Fruit fly (Drosophila melanogaster): ENCODE measurements around the gene CG3081.

CG3081 gene

dm6 chrX:4596467-4597183, 47.2 kb downstream of the CG3081 start (continued):
- TF ChIP-seq CG2129 (GFP tag; IDR thresholded peaks at IDR 0.05; ENCODE audit: partially characterized antibody) (no peak), CG12391 (tag; optimal IDR thresholded peaks at IDR 0.05) (no peak), CG7839 (tag; optimal IDR thresholded peaks at IDR 0.05) (no peak), Adf1 (GFP tag; IDR thresholded peaks at IDR 0.05) (peak; percentile 41), pros (GFP tag; optimal IDR thresholded peaks at IDR 0.05) (no peak), CG32767 (GFP tag; IDR thresholded peaks at IDR 0.05) (peak; percentile 54; the same call in 1 of the 2 replicates), YL-1 (GFP tag; optimal IDR thresholded peaks at IDR 0.05) (no peak), Nf-YC (tag; optimal IDR thresholded peaks at IDR 0.05) (peak; percentile 91), sisA (GFP tag; IDR thresholded peaks at IDR 0.05) (no peak), sqz (GFP tag; optimal IDR thresholded peaks at IDR 0.05) (peak; percentile 72), Trl (optimal IDR thresholded peaks at IDR 0.05) (peak; percentile 64 to 72), Trl (GFP tag; optimal IDR thresholded peaks at IDR 0.05) (no peak), Deaf1 (tag; optimal IDR thresholded peaks at IDR 0.05) (peak; percentile 51), Fer2 (tag; optimal IDR thresholded peaks at IDR 0.05) (no peak), kni (GFP tag; optimal IDR thresholded peaks at IDR 0.05) (peak; percentile 19)

- TF ChIP-seq cg (GFP tag; optimal IDR thresholded peaks at IDR 0.05) (peak; percentile 31), MTF-1 (GFP tag; optimal IDR thresholded peaks at IDR 0.05; ENCODE audit: borderline replicate concordance) (no peak), crol (GFP tag; IDR thresholded peaks at IDR 0.05) (0 out of 2 replicates have a peak, but pooled peaks have one; percentile 30), CG1647 (GFP tag; optimal IDR thresholded peaks at IDR 0.05) (no peak)
These were observed 51.5 kb downstream of the CG3081 start for dm6 chrX:4592258-4592657.

- TF ChIP-seq CG2678 (tag; optimal IDR thresholded peaks at IDR 0.05), result peak; percentile 6
- TF ChIP-seq CG17385 (GFP tag; optimal IDR thresholded peaks at IDR 0.05), result peak; percentile 69
- peak; percentile 64; the same call in 1 of the 2 replicates for TF ChIP-seq CG4360 (GFP tag; IDR thresholded peaks at IDR 0.05)
- TF ChIP-seq CG17829 (tag; optimal IDR thresholded peaks at IDR 0.05), result no peak
- TF ChIP-seq CG1024 (GFP tag; IDR thresholded peaks at IDR 0.05), result no peak
- TF ChIP-seq eve (GFP tag; optimal IDR thresholded peaks at IDR 0.05), result peak in 1 of 2 experiments; percentile 62
These were observed 53.1 kb downstream of the CG3081 start for dm6 chrX:4590772-4591064.

dm6 chrX:4589951-4590771, 53.6 kb downstream of the CG3081 start:
- peak; percentile 52 for TF ChIP-seq tio (GFP tag; optimal IDR thresholded peaks at IDR 0.05)
- TF ChIP-seq CG10267 (tag; optimal IDR thresholded peaks at IDR 0.05), result peak; percentile 24
- TF ChIP-seq eyg (GFP tag; optimal IDR thresholded peaks at IDR 0.05), result no peak
- TF ChIP-seq CG15269 (tag; optimal IDR thresholded peaks at IDR 0.05), result peak; percentile 75
- no peak for TF ChIP-seq sc (optimal IDR thresholded peaks at IDR 0.05)
- TF ChIP-seq sc (GFP tag; optimal IDR thresholded peaks at IDR 0.05), result peak; percentile 76
- TF ChIP-seq CG7745 (tag; optimal IDR thresholded peaks at IDR 0.05), result no peak
- TF ChIP-seq CG12104 (GFP tag; optimal IDR thresholded peaks at IDR 0.05), result peak; percentile 30
- peak; percentile 48 for TF ChIP-seq CG10462 (GFP tag; optimal IDR thresholded peaks at IDR 0.05)
- TF ChIP-seq repo (GFP tag; optimal IDR thresholded peaks at IDR 0.05), result no peak
- TF ChIP-seq Myb (GFP tag; optimal IDR thresholded peaks at IDR 0.05), result no peak
- TF ChIP-seq slp2 (GFP tag; optimal IDR thresholded peaks at IDR 0.05), result peak; percentile 13
- peak; percentile 66 for TF ChIP-seq twi (tag; optimal IDR thresholded peaks at IDR 0.05)
- TF ChIP-seq CG10366 (GFP tag; IDR thresholded peaks at IDR 0.05), result peak; percentile 93
- TF ChIP-seq gfzf (GFP tag; optimal IDR thresholded peaks at IDR 0.05), result no peak
- no peak for TF ChIP-seq prd (optimal IDR thresholded peaks at IDR 0.05)
- TF ChIP-seq prd (GFP tag; IDR thresholded peaks at IDR 0.05), result peak; percentile 97
- peak; percentile 92 for TF ChIP-seq dan (GFP tag; IDR thresholded peaks at IDR 0.05)
- TF ChIP-seq CG11247 (GFP tag; IDR thresholded peaks at IDR 0.05), result peak; percentile 87
- TF ChIP-seq Hmx (GFP tag; optimal IDR thresholded peaks at IDR 0.05), result no peak
- no peak for TF ChIP-seq CG10543 (GFP tag; optimal IDR thresholded peaks at IDR 0.05)

Measured in whole organism, embryonic.